Fruit fly (Drosophila melanogaster): ENCODE data around the gene Pif2.

DNA sequence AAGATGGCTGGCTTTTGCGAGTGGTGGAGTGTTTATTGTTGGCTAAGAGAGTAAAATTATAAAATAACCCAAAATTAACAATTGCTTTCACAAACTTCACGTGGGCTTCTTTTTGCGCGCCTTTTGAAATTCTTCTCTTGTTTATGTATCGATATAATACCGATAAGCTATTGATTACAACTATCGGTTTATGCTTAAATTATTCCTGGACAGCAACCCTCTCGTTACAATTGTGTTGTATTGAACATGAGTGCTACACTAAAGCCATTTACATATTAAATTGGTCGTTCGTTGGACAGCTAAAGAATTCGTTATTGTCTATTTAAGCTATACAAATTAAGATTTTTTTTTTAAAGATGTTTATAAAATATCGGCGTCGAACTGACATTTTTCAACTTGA, 14.8 kb upstream of the Pif2 start:
- TF ChIP-seq cas (GFP tag; IDR thresholded peaks at IDR 0.05) (no peak), vnd (GFP tag; IDR thresholded peaks at IDR 0.05; ENCODE audit: partially characterized antibody) (no peak), crol (GFP tag; IDR thresholded peaks at IDR 0.05) (no peak), BtbVII (GFP tag; optimal IDR thresholded peaks at IDR 0.05) (no peak), CG1024 (GFP tag; IDR thresholded peaks at IDR 0.05) (no peak), BEAF-32 (GFP tag; optimal IDR thresholded peaks at IDR 0.05) (peak; percentile 43), Ets97D (GFP tag; optimal IDR thresholded peaks at IDR 0.05) (no peak), jumu (GFP tag; optimal IDR thresholded peaks at IDR 0.05) (no peak), ab (GFP tag; optimal IDR thresholded peaks at IDR 0.05) (no peak), CG8765 (GFP tag; IDR thresholded peaks at IDR 0.05) (no peak), CG3838 (GFP tag; optimal IDR thresholded peaks at IDR 0.05) (no peak), Dek (tag; optimal IDR thresholded peaks at IDR 0.05) (no peak)

All from whole organism, embryonic.